Worm (Caenorhabditis elegans) whole organism, mixed stage, embryonic: ENCODE results near the gene C50B8.4.

ENCODE experiments used
- M03D4.4 ChIP-seq: sonication (generic microtip); optimal IDR thresholded peaks from 2 replicates; lab custom pipeline; 2017; ENCODE audit warnings: mild to moderate bottlenecking, missing genetic modification characterization, missing compliant biosample characterization
- blmp-1 ChIP-seq: fragments of 150-350 bp; optimal IDR thresholded peaks from 2 replicates; lab custom pipeline; 2014; ENCODE audit warnings: missing biosample characterization, missing genetic modification characterization
- ceh-39 ChIP-seq: fragments of 150-350 bp; optimal IDR thresholded peaks from 2 replicates; lab custom pipeline; 2014; ENCODE audit warnings: missing biosample characterization, missing genetic modification characterization
- ceh-83 ChIP-seq: fragments of 200-800 bp; sonication (Bioruptor generic); optimal IDR thresholded peaks from 2 replicates; lab custom pipeline; 2018; ENCODE audit warnings: mild to moderate bottlenecking, missing genetic modification characterization, missing compliant biosample characterization
- ces-1 ChIP-seq: fragments of 150-350 bp; optimal IDR thresholded peaks from 2 replicates; lab custom pipeline; 2014; ENCODE audit warnings: missing biosample characterization, missing genetic modification reagents, missing genetic modification characterization
- cnd-1 ChIP-seq: fragments of 200-800 bp; sonication (Bioruptor generic); optimal IDR thresholded peaks from 2 replicates; lab custom pipeline; 2018; ENCODE audit warnings: mild to moderate bottlenecking, missing genetic modification characterization, missing compliant biosample characterization
- drap-1 ChIP-seq: fragments of 200-800 bp; sonication (Bioruptor generic); optimal IDR thresholded peaks from 3 replicates; lab custom pipeline; 2018; ENCODE audit warnings: mild to moderate bottlenecking, missing genetic modification characterization, missing compliant biosample characterization
- elt-1 ChIP-seq: sonication (generic microtip); optimal IDR thresholded peaks from 2 replicates; lab custom pipeline; 2017; ENCODE audit warnings: missing genetic modification characterization, mild to moderate bottlenecking, missing compliant biosample characterization, antibody characterized with exemption, moderate library complexity, borderline replicate concordance; ENCODE audit not compliant: insufficient read depth
- elt-3 ChIP-seq: fragments of 150-350 bp; optimal IDR thresholded peaks from 2 replicates; lab custom pipeline; 2014; ENCODE audit warnings: missing biosample characterization, missing genetic modification characterization
- ham-2 ChIP-seq: fragments of 200-800 bp; sonication (Bioruptor generic); optimal IDR thresholded peaks from 2 replicates; lab custom pipeline; 2018; ENCODE audit warnings: mild to moderate bottlenecking, missing genetic modification characterization, missing compliant biosample characterization
- hlh-1 ChIP-seq: fragments of 150-350 bp; optimal IDR thresholded peaks from 2 replicates; lab custom pipeline; 2014; ENCODE audit warnings: missing biosample characterization, missing genetic modification reagents, missing genetic modification characterization
- lin-13 ChIP-seq: fragments of 150-350 bp; optimal IDR thresholded peaks from 2 replicates; lab custom pipeline; 2014; ENCODE audit warnings: missing biosample characterization, missing genetic modification characterization
- lin-32 ChIP-seq: fragments of 200-800 bp; sonication (Bioruptor generic); optimal IDR thresholded peaks from 2 replicates; lab custom pipeline; 2018; ENCODE audit warnings: mild to moderate bottlenecking, missing genetic modification characterization, missing compliant biosample characterization
- lsy-2 ChIP-seq: fragments of 150-350 bp; optimal IDR thresholded peaks from 2 replicates; lab custom pipeline; 2014; ENCODE audit warnings: missing biosample characterization, missing genetic modification characterization
- mab-5 ChIP-seq: fragments of 150-350 bp; optimal IDR thresholded peaks from 2 replicates; lab custom pipeline; 2014; ENCODE audit warnings: missing biosample characterization, missing genetic modification characterization
- mep-1 ChIP-seq: fragments of 150-350 bp; optimal IDR thresholded peaks from 2 replicates; lab custom pipeline; 2017; ENCODE audit warnings: missing biosample characterization, missing genetic modification reagents, missing genetic modification characterization, inconsistent platforms
- mls-2 ChIP-seq: sonication (generic microtip); optimal IDR thresholded peaks from 2 replicates; lab custom pipeline; 2016; ENCODE audit warnings: mild to moderate bottlenecking, missing genetic modification characterization, moderate library complexity, missing compliant biosample characterization
- nhr-12 ChIP-seq: fragments of 150-350 bp; optimal IDR thresholded peaks from 2 replicates; lab custom pipeline; 2014; ENCODE audit warnings: missing biosample characterization, missing genetic modification characterization
- nhr-2 ChIP-seq: fragments of 150-350 bp; optimal IDR thresholded peaks from 2 replicates; lab custom pipeline; 2014; ENCODE audit warnings: missing biosample characterization, missing genetic modification characterization
- nhr-237 ChIP-seq: fragments of 150-350 bp; optimal IDR thresholded peaks from 2 replicates; lab custom pipeline; 2014; ENCODE audit warnings: missing biosample characterization, missing genetic modification characterization
- nhr-28 ChIP-seq: fragments of 150-350 bp; optimal IDR thresholded peaks from 2 replicates; lab custom pipeline; 2014; ENCODE audit warnings: missing biosample characterization, missing genetic modification characterization
- nhr-76 ChIP-seq: sonication (generic microtip); optimal IDR thresholded peaks from 2 replicates; lab custom pipeline; 2017; ENCODE audit warnings: missing biosample characterization, missing genetic modification characterization
- pha-4 ChIP-seq: fragments of 150-350 bp; optimal IDR thresholded peaks from 2 replicates; lab custom pipeline; 2018; ENCODE audit warnings: missing biosample characterization, missing genetic modification reagents, missing genetic modification characterization
- snpc-4 ChIP-seq: fragments of 150-350 bp; optimal IDR thresholded peaks from 2 replicates; lab custom pipeline; 2014; ENCODE audit warnings: missing biosample characterization, missing genetic modification characterization
- sptf-1 ChIP-seq: sonication (generic microtip); optimal IDR thresholded peaks from 2 replicates; lab custom pipeline; 2017; ENCODE audit warnings: mild to moderate bottlenecking, missing genetic modification characterization, moderate library complexity, missing compliant biosample characterization
- tbx-8 ChIP-seq: fragments of 200-800 bp; sonication (Bioruptor generic); optimal IDR thresholded peaks from 2 replicates; lab custom pipeline; 2018; ENCODE audit warnings: mild to moderate bottlenecking, missing genetic modification characterization, moderate library complexity, missing compliant biosample characterization
- unc-120 ChIP-seq: sonication (generic microtip); optimal IDR thresholded peaks from 2 replicates; lab custom pipeline; 2017; ENCODE audit warnings: missing genetic modification characterization, missing compliant biosample characterization; ENCODE audit not compliant: poor library complexity, severe bottlenecking
- unc-39 ChIP-seq: fragments of 150-350 bp; optimal IDR thresholded peaks from 2 replicates; lab custom pipeline; 2014; ENCODE audit warnings: missing biosample characterization, missing genetic modification characterization
- unc-62 ChIP-seq: fragments of 150-350 bp; optimal IDR thresholded peaks from 2 replicates; lab custom pipeline; 2014; ENCODE audit warnings: missing biosample characterization, missing genetic modification reagents, missing genetic modification characterization
- zip-8 ChIP-seq: fragments of 150-350 bp; optimal IDR thresholded peaks from 2 replicates; lab custom pipeline; 2014; ENCODE audit warnings: missing biosample characterization, missing genetic modification characterization
- ztf-11 ChIP-seq: fragments of 150-350 bp; optimal IDR thresholded peaks from 2 replicates; lab custom pipeline; 2014; ENCODE audit warnings: missing biosample characterization, missing genetic modification characterization

C50B8.4 gene

DNA sequence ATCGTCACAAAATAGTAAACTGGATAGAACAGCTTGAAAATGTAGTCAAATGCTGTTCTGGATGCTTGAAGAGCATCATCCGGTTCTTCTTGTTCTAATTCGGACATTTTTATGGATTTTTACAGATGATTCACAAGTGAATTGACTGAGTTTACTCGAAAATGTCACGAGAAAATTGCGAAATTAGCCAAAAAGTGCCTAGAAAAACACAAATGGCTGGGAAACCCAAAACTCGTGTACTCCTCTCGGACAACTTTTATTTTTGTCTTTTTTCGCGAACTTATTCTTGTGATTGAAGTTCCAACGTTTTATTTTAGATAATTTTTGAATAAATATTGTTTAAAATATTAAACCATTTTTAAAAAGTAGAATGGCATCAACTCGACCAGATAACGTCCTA lies 20.2 kb upstream of the C50B8.4 start, which contains the start of the genes C56A3.4 and C56A3.5:
Gene C56A3.4, minus strand, starts transcription at position 154 of the 400 bp plus-strand sequence.
Gene C56A3.5, plus strand, starts transcription at position 367 of the 400 bp plus-strand sequence.
- TF ChIP-seq nhr-28 (tag; lab: Kevin White, UChicago): no peak
- no peak for TF ChIP-seq ceh-83 (GFP tag; lab: Kevin White, UChicago)
- TF ChIP-seq ces-1 (GFP tag; lab: Kevin White, UChicago): peak; percentile 22
- TF ChIP-seq, all 35 proteins: peak for 1

DNA sequence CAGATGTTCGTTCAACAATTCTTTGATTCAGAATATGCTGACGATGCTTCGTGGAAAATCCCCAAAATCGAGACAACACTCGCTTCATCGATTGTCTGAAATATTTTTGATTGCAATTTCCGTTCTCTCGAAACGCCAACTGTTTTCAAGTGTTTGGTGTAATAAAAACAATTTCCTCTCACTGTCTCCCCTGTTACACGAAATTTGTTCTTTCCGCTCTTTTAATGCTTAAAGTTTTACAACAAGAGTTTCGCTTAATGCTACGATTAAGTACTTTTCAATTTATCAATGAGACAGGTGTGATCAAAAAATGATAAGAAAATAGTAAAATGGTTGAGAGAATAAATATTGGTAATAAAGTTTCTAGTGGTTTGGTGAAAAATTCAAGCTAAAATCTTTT lies 15.5 kb upstream of the C50B8.4 start, which contains the start of gene C56A3.6:
Gene C56A3.6, minus strand, starts transcription at position 101 of the 400 bp plus-strand sequence.
- no peak for TF ChIP-seq mep-1 (tag; lab: Kevin White, UChicago)
- no peak for TF ChIP-seq nhr-28 (tag; lab: Kevin White, UChicago)
- no peak for TF ChIP-seq sptf-1 (tag; lab: Kevin White, UChicago)
- TF ChIP-seq hlh-1: peak; percentile 16
- TF ChIP-seq nhr-2 (tag; lab: Kevin White, UChicago): no peak

DNA sequence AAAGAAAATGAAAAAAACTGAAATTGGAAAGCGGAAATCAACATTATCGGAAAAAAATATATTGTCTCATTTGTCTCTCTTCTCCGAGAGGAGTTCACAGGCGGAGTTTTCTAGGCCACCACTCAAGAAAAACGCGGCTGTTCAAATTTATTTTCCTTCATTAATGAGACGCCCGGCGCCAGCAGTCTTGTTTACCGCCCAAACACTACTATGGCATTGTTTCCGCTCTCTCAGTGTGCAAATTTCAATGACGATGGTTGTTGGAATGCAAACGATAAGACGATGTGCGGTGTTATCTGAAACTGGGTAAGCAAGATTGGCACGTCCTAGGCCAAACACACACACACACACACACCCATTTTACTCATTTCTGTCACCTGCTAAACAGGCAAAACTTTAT lies 15.1 kb upstream of the C50B8.4 start, which contains the start of gene cav-2:
Gene cav-2, plus strand, starts transcription at position 359 of the 400 bp plus-strand sequence.
- TF ChIP-seq pha-4 (peak; percentile 46), tbx-8 (no peak), unc-39 (tag; lab: Kevin White, UChicago) (no peak), nhr-237 (tag; lab: Kevin White, UChicago) (peak; percentile 53), lin-13 (tag; lab: Kevin White, UChicago) (no peak), mls-2 (peak; percentile 11), ces-1 (GFP tag; lab: Kevin White, UChicago) (peak; percentile 75), mep-1 (tag; lab: Kevin White, UChicago) (peak; percentile 35), hlh-1 (peak; percentile 28), lsy-2 (tag; lab: Kevin White, UChicago) (peak; percentile 46), ceh-39 (tag; lab: Kevin White, UChicago) (peak; percentile 19), unc-62 (GFP tag; lab: Kevin White, UChicago) (no peak), nhr-2 (tag; lab: Kevin White, UChicago) (no peak), drap-1 (GFP tag; lab: Kevin White, UChicago) (no peak), ceh-83 (GFP tag; lab: Kevin White, UChicago) (no peak), sptf-1 (tag; lab: Kevin White, UChicago) (peak; percentile 65), elt-3 (tag; lab: Kevin White, UChicago) (no peak), zip-8 (tag; lab: Kevin White, UChicago) (no peak)

DNA sequence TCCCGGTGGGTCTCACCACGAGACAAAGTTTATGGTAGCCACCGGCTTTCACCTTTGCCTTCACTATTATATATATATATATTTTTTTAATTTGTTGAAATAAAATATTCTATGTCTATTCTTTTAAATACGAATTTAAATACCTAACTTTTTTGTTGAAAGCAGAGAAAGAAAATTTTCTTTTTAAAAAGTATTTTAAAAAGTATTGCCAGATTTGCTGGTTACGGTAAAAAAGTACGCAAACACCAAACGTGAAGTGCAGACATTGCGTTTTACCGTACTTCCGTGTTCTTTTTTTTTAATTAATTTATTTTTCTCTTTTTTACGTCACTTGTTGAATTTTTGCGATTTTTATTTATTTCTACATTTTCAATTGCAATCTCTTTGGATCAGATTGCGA lies 11.8 kb upstream of the C50B8.4 start, which contains the start of gene C56A3.8:
Gene C56A3.8, plus strand, starts transcription at position 301 of the 400 bp plus-strand sequence.
- no peak for TF ChIP-seq sptf-1 (tag; lab: Kevin White, UChicago)
- no peak for TF ChIP-seq nhr-237 (tag; lab: Kevin White, UChicago)
- TF ChIP-seq ham-2 (GFP tag; lab: Kevin White, UChicago): no peak
- no peak for TF ChIP-seq nhr-76 (tag; lab: Kevin White, UChicago)
- TF ChIP-seq unc-62 (GFP tag; lab: Kevin White, UChicago): no peak
- no peak for TF ChIP-seq blmp-1 (tag; lab: Kevin White, UChicago)
- no peak for TF ChIP-seq mab-5 (tag; lab: Kevin White, UChicago)
- TF ChIP-seq mls-2: no peak
- no peak for TF ChIP-seq unc-39 (tag; lab: Kevin White, UChicago)
- no peak for TF ChIP-seq elt-1 (tag; lab: Kevin White, UChicago)
- TF ChIP-seq, all 35 proteins: peak for 0

DNA sequence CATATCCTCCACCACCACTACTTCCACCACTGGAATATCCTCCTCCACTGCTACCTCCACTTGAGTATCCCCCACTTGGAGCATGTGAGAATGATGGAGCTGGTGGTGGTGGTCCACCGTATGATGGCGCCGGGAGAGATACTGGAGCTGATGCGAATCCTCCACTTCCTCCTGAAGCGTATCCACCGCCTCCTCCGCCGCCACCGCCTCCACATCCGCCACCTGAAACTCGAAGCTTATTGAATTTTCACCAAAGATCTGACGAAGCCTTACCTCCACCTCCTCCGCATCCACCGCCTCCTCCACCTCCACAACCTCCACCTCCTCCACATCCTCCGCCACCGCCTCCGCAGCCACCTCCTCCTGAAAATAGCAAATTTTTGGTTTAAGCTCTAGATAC lies 9.1 kb upstream of the C50B8.4 start:
- TF ChIP-seq unc-62 (GFP tag; lab: Kevin White, UChicago) (no peak), nhr-28 (tag; lab: Kevin White, UChicago) (no peak), cnd-1 (tag; lab: Kevin White, UChicago) (no peak), nhr-12 (tag; lab: Kevin White, UChicago) (no peak), mep-1 (tag; lab: Kevin White, UChicago) (no peak), unc-120 (tag; lab: Kevin White, UChicago) (no peak), mls-2 (no peak), ztf-11 (no peak), blmp-1 (tag; lab: Kevin White, UChicago) (no peak), tbx-8 (no peak), hlh-1 (no peak)

DNA sequence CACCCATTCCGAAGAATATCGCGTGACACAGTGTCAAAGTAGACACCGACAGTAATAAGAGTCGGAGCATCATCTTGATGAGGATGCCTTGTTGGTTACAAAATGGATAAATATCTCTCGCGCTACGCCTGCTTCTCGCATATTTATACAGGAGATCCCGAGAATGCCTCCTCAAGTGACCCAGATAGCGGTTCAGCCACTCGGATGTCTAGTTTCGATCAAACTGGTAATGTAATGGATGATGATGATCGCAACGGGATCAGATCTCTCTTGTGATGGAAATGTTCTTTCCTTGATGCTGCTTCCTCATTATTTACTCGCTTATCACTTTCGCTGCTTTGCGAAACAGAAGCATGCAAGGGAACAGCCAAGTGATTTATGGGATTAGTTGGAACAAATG lies 8.0 kb upstream of the C50B8.4 start, which contains the start of gene grl-17:
Gene grl-17, minus strand, starts transcription at position 101 of the 400 bp plus-strand sequence.
- TF ChIP-seq elt-1 (tag; lab: Kevin White, UChicago): no peak
- no peak for TF ChIP-seq nhr-2 (tag; lab: Kevin White, UChicago)
- no peak for TF ChIP-seq lin-13 (tag; lab: Kevin White, UChicago)
- no peak for TF ChIP-seq elt-3 (tag; lab: Kevin White, UChicago)
- no peak for TF ChIP-seq unc-62 (GFP tag; lab: Kevin White, UChicago)
- no peak for TF ChIP-seq lin-32 (GFP tag; lab: Kevin White, UChicago)
- TF ChIP-seq sptf-1 (tag; lab: Kevin White, UChicago): no peak
- TF ChIP-seq nhr-237 (tag; lab: Kevin White, UChicago): no peak
- no peak for TF ChIP-seq ceh-83 (GFP tag; lab: Kevin White, UChicago)
- TF ChIP-seq M03D4.4: no peak
- no peak for TF ChIP-seq snpc-4
